Worm (Caenorhabditis elegans): ENCODE measurements around the gene srv-22.

DNA sequence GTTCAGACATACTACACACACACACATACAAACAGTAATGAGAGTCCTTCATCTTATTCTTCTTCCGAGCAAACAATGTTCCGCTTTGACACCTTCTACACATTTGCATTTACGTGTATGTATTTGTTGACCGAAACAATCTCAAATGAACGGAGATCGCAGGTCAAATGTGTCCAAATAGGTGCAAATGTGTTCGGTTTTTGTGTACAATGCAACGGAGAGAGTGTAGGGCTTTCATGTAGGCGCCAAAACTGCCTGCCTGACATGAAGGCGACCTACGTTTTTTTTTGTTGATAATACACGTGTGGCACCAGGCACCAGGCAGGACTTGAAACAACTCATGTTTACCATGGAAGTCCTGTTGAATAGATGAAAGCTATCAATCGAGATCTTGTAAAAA, 22.8 kb downstream of the srv-22 start:
- TF ChIP-seq lin-13 (GFP tag; optimal IDR thresholded peaks at IDR 0.05), result no peak
- TF ChIP-seq aly-2 (tag; optimal IDR thresholded peaks at IDR 0.05), result no peak
- TF ChIP-seq elt-3 (tag; optimal IDR thresholded peaks at IDR 0.05), result no peak
- no peak for TF ChIP-seq lin-11 (tag; optimal IDR thresholded peaks at IDR 0.05)
- TF ChIP-seq skn-1 (tag; optimal IDR thresholded peaks at IDR 0.05), result no peak
- TF ChIP-seq fos-1 (tag; optimal IDR thresholded peaks at IDR 0.05), result no peak
- TF ChIP-seq lin-39 (tag; optimal IDR thresholded peaks at IDR 0.05), result no peak
- TF ChIP-seq sma-9 (GFP tag; optimal IDR thresholded peaks at IDR 0.05), result no peak
- TF ChIP-seq sma-9 (tag; optimal IDR thresholded peaks at IDR 0.05), result no peak
- no peak for TF ChIP-seq crh-2 (tag; optimal IDR thresholded peaks at IDR 0.05)
